Fruit fly (Drosophila melanogaster): ENCODE measurements around the gene RpL32.
A peak's percentile ranks its signal among the peaks of the same experiment; 100 is the strongest.

RpL32 gene

dm6 chr3R:30046029-30047001 is at the start of gene RpL32, which contains the start of gene CG7943 (continued):
- TF ChIP-seq CG7368 (GFP tag; optimal IDR thresholded peaks at IDR 0.05), result peak; percentile 92
- peak; percentile 95 for TF ChIP-seq Ets21C (GFP tag; optimal IDR thresholded peaks at IDR 0.05)
- TF ChIP-seq CG8319 (GFP tag; optimal IDR thresholded peaks at IDR 0.05), result peak; percentile 91
- TF ChIP-seq ss (GFP tag; optimal IDR thresholded peaks at IDR 0.05), result peak; percentile 65 to 90
- no peak for TF ChIP-seq CG6276 (GFP tag; optimal IDR thresholded peaks at IDR 0.05)
- TF ChIP-seq pdm3 (GFP tag; optimal IDR thresholded peaks at IDR 0.05), result peak; percentile 93
- TF ChIP-seq CG1621 (tag; optimal IDR thresholded peaks at IDR 0.05), result peak; percentile 78
- TF ChIP-seq Ets96B (tag; optimal IDR thresholded peaks at IDR 0.05), result peak; percentile 86
- peak; percentile 80 for TF ChIP-seq CG6808 (GFP tag; optimal IDR thresholded peaks at IDR 0.05)
- peak; percentile 62 for TF ChIP-seq CG9139 (GFP tag; optimal IDR thresholded peaks at IDR 0.05)

dm6 chr3R:30095381-30095780 is 49.4 kb upstream of the RpL32 start:
- peak; percentile 14 for TF ChIP-seq Eip78C (GFP tag)
- peak; percentile 34; the same call in 1 of the 3 replicates for TF ChIP-seq CG6163 (GFP tag; IDR thresholded peaks at IDR 0.05)
- TF ChIP-seq svp (GFP tag), result peak; percentile 51
- TF ChIP-seq fd59A (GFP tag; optimal IDR thresholded peaks at IDR 0.05), result no peak
- no peak for TF ChIP-seq CG11294 (GFP tag; IDR thresholded peaks at IDR 0.05)
- no peak for TF ChIP-seq Gug (GFP tag; IDR thresholded peaks at IDR 0.05)
- peak; percentile 80 for TF ChIP-seq CG6854 (GFP tag; optimal IDR thresholded peaks at IDR 0.05)
- TF ChIP-seq CG10669 (GFP tag; optimal IDR thresholded peaks at IDR 0.05), result no peak
- TF ChIP-seq eg (GFP tag; IDR thresholded peaks at IDR 0.05), result peak; percentile 12; the same call in 1 of the 3 replicates
- peak; percentile 15 for TF ChIP-seq vri (GFP tag; optimal IDR thresholded peaks at IDR 0.05)
- TF ChIP-seq Sox102F (GFP tag; optimal IDR thresholded peaks at IDR 0.05), result no peak
- no peak for TF ChIP-seq CG9139 (GFP tag; optimal IDR thresholded peaks at IDR 0.05)
- TF ChIP-seq CG6792 (GFP tag; optimal IDR thresholded peaks at IDR 0.05), result no peak

dm6 chr3R:30092700-30093044 is 46.7 kb upstream of the RpL32 start:
- TF ChIP-seq CG3919 (GFP tag; optimal IDR thresholded peaks at IDR 0.05), result peak; percentile 57
- peak; percentile 53 for TF ChIP-seq net (GFP tag; optimal IDR thresholded peaks at IDR 0.05)
- TF ChIP-seq CG8119 (GFP tag; IDR thresholded peaks at IDR 0.05), result peak; percentile 79
- peak; percentile 28 for TF ChIP-seq Eip75B (GFP tag; optimal IDR thresholded peaks at IDR 0.05)
- TF ChIP-seq dac (GFP tag; optimal IDR thresholded peaks at IDR 0.05), result peak; percentile 74
- no peak for TF ChIP-seq CG6808 (GFP tag; optimal IDR thresholded peaks at IDR 0.05)
- peak; percentile 82 for TF ChIP-seq CG6163 (GFP tag; IDR thresholded peaks at IDR 0.05)
- no peak for TF ChIP-seq Ets96B (tag; optimal IDR thresholded peaks at IDR 0.05)
- TF ChIP-seq pdm3 (GFP tag; optimal IDR thresholded peaks at IDR 0.05), result peak; percentile 59
- peak; percentile 55 for TF ChIP-seq acj6 (GFP tag; optimal IDR thresholded peaks at IDR 0.05)
- peak; percentile 29 for TF ChIP-seq lz (GFP tag; optimal IDR thresholded peaks at IDR 0.05)
- TF ChIP-seq CG4318 (GFP tag; optimal IDR thresholded peaks at IDR 0.05), result peak; percentile 62
- no peak for TF ChIP-seq ss (GFP tag; optimal IDR thresholded peaks at IDR 0.05)
- no peak for TF ChIP-seq Sox15 (GFP tag; optimal IDR thresholded peaks at IDR 0.05)
- peak; percentile 86 for TF ChIP-seq Eip78C (GFP tag)
- peak; percentile 52 for TF ChIP-seq svp (GFP tag)
- TF ChIP-seq esn (GFP tag; optimal IDR thresholded peaks at IDR 0.05), result peak; percentile 38
- TF ChIP-seq Hr4 (GFP tag; optimal IDR thresholded peaks at IDR 0.05), result peak; percentile 88
- no peak for TF ChIP-seq fkh (GFP tag; optimal IDR thresholded peaks at IDR 0.05)
- no peak for TF ChIP-seq CG9139 (GFP tag; optimal IDR thresholded peaks at IDR 0.05)
- peak; percentile 54 for TF ChIP-seq CG6276 (GFP tag; optimal IDR thresholded peaks at IDR 0.05)
- TF ChIP-seq CG31627 (GFP tag; optimal IDR thresholded peaks at IDR 0.05), result peak; percentile 51
- peak; percentile 20 for TF ChIP-seq Smox (GFP tag; optimal IDR thresholded peaks at IDR 0.05)
- no peak for TF ChIP-seq Eip93F (GFP tag; optimal IDR thresholded peaks at IDR 0.05)
- peak; percentile 23 for TF ChIP-seq CG6792 (GFP tag; optimal IDR thresholded peaks at IDR 0.05)
- peak; percentile 23 for TF ChIP-seq CG34406 (GFP tag; optimal IDR thresholded peaks at IDR 0.05)
- TF ChIP-seq Met (GFP tag; optimal IDR thresholded peaks at IDR 0.05), result peak; percentile 46
- peak; percentile 31 for TF ChIP-seq Sox14 (GFP tag; optimal IDR thresholded peaks at IDR 0.05)
- TF ChIP-seq CG11294 (GFP tag; IDR thresholded peaks at IDR 0.05), result peak; percentile 55
- TF ChIP-seq CG8319 (GFP tag; optimal IDR thresholded peaks at IDR 0.05), result no peak
- TF ChIP-seq dsx (GFP tag; optimal IDR thresholded peaks at IDR 0.05; ENCODE audit: poor library complexity, severe bottlenecking), result no peak
- TF ChIP-seq CG1621 (tag; optimal IDR thresholded peaks at IDR 0.05), result no peak
- no peak for TF ChIP-seq fd59A (GFP tag; optimal IDR thresholded peaks at IDR 0.05)
- TF ChIP-seq Lpt (GFP tag; optimal IDR thresholded peaks at IDR 0.05), result peak; percentile 59
- peak; percentile 38 for TF ChIP-seq Sox102F (GFP tag; optimal IDR thresholded peaks at IDR 0.05)
- TF ChIP-seq spab (GFP tag; optimal IDR thresholded peaks at IDR 0.05), result no peak
- TF ChIP-seq CG3032 (tag; optimal IDR thresholded peaks at IDR 0.05), result no peak
